Fruit fly (Drosophila melanogaster) whole organism, embryonic: ENCODE results near the gene CG32573.
A peak's percentile ranks its signal among the peaks of the same experiment; 100 is the strongest.

Source experiments
- Atf6 ChIP-seq: fragments of 200-800 bp; sonication (Bioruptor generic); IDR thresholded peaks from 2 replicates; pipeline ENCODE4 v1.3.6; 2022; ENCODE audit warnings: missing biosample characterization, missing genetic modification characterization
- B-H2 ChIP-seq: fragments of 200-800 bp; sonication (Bioruptor generic); optimal IDR thresholded peaks from 2 replicates; lab custom pipeline; 2018; ENCODE audit warnings: missing biosample characterization, mild to moderate bottlenecking, missing genetic modification characterization
- Bdp1 ChIP-seq: fragments of 200-800 bp; sonication (Bioruptor generic); optimal IDR thresholded peaks from 3 replicates; lab custom pipeline; 2016; ENCODE audit warnings: missing biosample characterization, missing genetic modification characterization
- CG10565 ChIP-seq: fragments of 200-800 bp; sonication (Bioruptor generic); optimal IDR thresholded peaks from 3 replicates; lab custom pipeline; 2016; ENCODE audit warnings: missing biosample characterization, mild to moderate bottlenecking, missing genetic modification characterization
- CG13287 ChIP-seq: fragments of 200-800 bp; sonication (Bioruptor generic); IDR thresholded peaks from 2 replicates; pipeline ENCODE4 v1.3.6; 2022; ENCODE audit warnings: missing biosample characterization, missing genetic modification characterization; ENCODE audit not compliant: partially characterized antibody
- CG13894 ChIP-seq: fragments of 200-800 bp; sonication (Bioruptor generic); optimal IDR thresholded peaks from 3 replicates; lab custom pipeline; 2018; ENCODE audit warnings: missing biosample characterization, mild to moderate bottlenecking, missing genetic modification characterization, moderate library complexity
- CG14667 ChIP-seq: fragments of 200-800 bp; sonication (Bioruptor generic); IDR thresholded peaks from 2 replicates; pipeline ENCODE4 v1.3.6; 2022; ENCODE audit warnings: missing biosample characterization, missing genetic modification characterization
- CG1529 ChIP-seq: fragments of 200-800 bp; sonication (Bioruptor generic); optimal IDR thresholded peaks from 3 replicates; lab custom pipeline; 2018; ENCODE audit warnings: missing biosample characterization, missing genetic modification characterization
- CG17385 ChIP-seq: fragments of 200-800 bp; sonication (Bioruptor generic); optimal IDR thresholded peaks from 3 replicates; lab custom pipeline; 2018; ENCODE audit warnings: missing biosample characterization, mild to moderate bottlenecking, missing genetic modification characterization
- CG2199 ChIP-seq: fragments of 200-800 bp; sonication (Bioruptor generic); IDR thresholded peaks from 3 replicates; pipeline ENCODE4 v1.3.6; 2022; ENCODE audit warnings: missing biosample characterization, missing genetic modification characterization
- CG2202 ChIP-seq: fragments of 200-800 bp; sonication (Bioruptor generic); optimal IDR thresholded peaks from 2 replicates; lab custom pipeline; 2018; ENCODE audit warnings: missing biosample characterization, mild to moderate bottlenecking, missing genetic modification characterization
- CG33213 ChIP-seq: fragments of 200-800 bp; sonication (Bioruptor generic); optimal IDR thresholded peaks from 3 replicates; lab custom pipeline; 2016; ENCODE audit warnings: missing biosample characterization, missing genetic modification characterization
- CG34422 ChIP-seq: fragments of 200-800 bp; sonication (Bioruptor generic); IDR thresholded peaks from 3 replicates; pipeline ENCODE4 v1.3.6; 2022; ENCODE audit warnings: missing biosample characterization, missing genetic modification characterization
- CG3726 ChIP-seq: fragments of 200-800 bp; sonication (Bioruptor generic); IDR thresholded peaks from 3 replicates; pipeline ENCODE4, ENCODE4 v1.3.6; 2022; ENCODE audit warnings: missing biosample characterization, missing genetic modification characterization
- CG6254 ChIP-seq: fragments of 200-800 bp; sonication (Bioruptor generic); optimal IDR thresholded peaks from 3 replicates; lab custom pipeline; 2017; ENCODE audit warnings: mild to moderate bottlenecking, missing biosample characterization, missing genetic modification reagents, missing genetic modification characterization
- CG7556 ChIP-seq: fragments of 200-800 bp; sonication (Bioruptor generic); optimal IDR thresholded peaks from 2 replicates; lab custom pipeline; 2017; ENCODE audit warnings: missing biosample characterization, mild to moderate bottlenecking, missing genetic modification characterization
- CG7839 ChIP-seq: fragments of 200-800 bp; sonication (Bioruptor generic); optimal IDR thresholded peaks from 3 replicates; lab custom pipeline; 2018; ENCODE audit warnings: missing biosample characterization, mild to moderate bottlenecking, missing genetic modification characterization, moderate library complexity
- CG7963 ChIP-seq: fragments of 200-800 bp; sonication (Bioruptor generic); IDR thresholded peaks from 3 replicates; pipeline ENCODE4 v1.3.6; 2022; ENCODE audit warnings: missing biosample characterization, missing genetic modification characterization; ENCODE audit not compliant: partially characterized antibody
- CG9215 ChIP-seq: fragments of 200-800 bp; sonication (Bioruptor generic); IDR thresholded peaks from 2 replicates; pipeline ENCODE4 v1.3.6; 2022; ENCODE audit warnings: missing biosample characterization, missing genetic modification characterization
- CG9609 ChIP-seq: fragments of 200-800 bp; sonication (Bioruptor generic); optimal IDR thresholded peaks from 3 replicates; lab custom pipeline; 2016; ENCODE audit warnings: missing biosample characterization, missing genetic modification characterization
- CG9876 ChIP-seq: fragments of 200-800 bp; sonication (Bioruptor generic); optimal IDR thresholded peaks from 2 replicates; lab custom pipeline; 2016; ENCODE audit warnings: missing biosample characterization, missing genetic modification characterization
- CTCF ChIP-seq: fragments of 200-800 bp; sonication (Bioruptor generic); optimal IDR thresholded peaks from 2 replicates; lab custom pipeline; 2017; ENCODE audit warnings: missing biosample characterization, mild to moderate bottlenecking, missing genetic modification characterization, moderate library complexity
- E2f1 ChIP-seq: fragments of 200-800 bp; sonication (Bioruptor generic); IDR thresholded peaks from 2 replicates; pipeline ENCODE4 v1.3.6; 2022; ENCODE audit warnings: missing biosample characterization, missing genetic modification characterization
- Hmr ChIP-seq: fragments of 200-800 bp; sonication (Bioruptor generic); optimal IDR thresholded peaks from 3 replicates; lab custom pipeline; 2017; ENCODE audit warnings: mild to moderate bottlenecking, missing biosample characterization, missing genetic modification reagents, missing genetic modification characterization
- Jarid2 ChIP-seq: fragments of 200-800 bp; sonication (Bioruptor generic); optimal IDR thresholded peaks from 3 replicates; lab custom pipeline; 2017; ENCODE audit warnings: mild to moderate bottlenecking, missing biosample characterization, missing genetic modification reagents, missing genetic modification characterization
- NC2α ChIP-seq: fragments of 200-800 bp; sonication (Bioruptor generic); optimal IDR thresholded peaks from 2 replicates; lab custom pipeline; 2016; ENCODE audit warnings: missing biosample characterization, missing genetic modification characterization
- Nf-YC ChIP-seq: fragments of 200-800 bp; optimal IDR thresholded peaks from 3 replicates; lab custom pipeline; 2019; ENCODE audit warnings: missing biosample characterization, mild to moderate bottlenecking, missing genetic modification characterization, moderate library complexity
- Tbp ChIP-seq: fragments of >200 bp; optimal IDR thresholded peaks from 2 replicates; lab custom pipeline; 2018; ENCODE audit warnings: missing biosample characterization, missing genetic modification characterization
- Xbp1 ChIP-seq: fragments of 200-800 bp; sonication (Bioruptor generic); optimal IDR thresholded peaks from 3 replicates; lab custom pipeline; 2016; ENCODE audit warnings: missing biosample characterization, mild to moderate bottlenecking, missing genetic modification characterization
- ab ChIP-seq: fragments of 200-800 bp; sonication (Bioruptor generic); optimal IDR thresholded peaks from 2 replicates; lab custom pipeline; 2016; ENCODE audit warnings: missing biosample characterization, missing genetic modification characterization
- al ChIP-seq: fragments of 200-800 bp; sonication (Bioruptor generic); IDR thresholded peaks from 2 replicates; pipeline ENCODE4 v1.3.6; 2022; ENCODE audit warnings: missing biosample characterization, missing genetic modification characterization
- bsh ChIP-seq, 2 experiments: fragments of 200-800 bp; sonication (Bioruptor generic); optimal IDR thresholded peaks; 2 replicates each; lab custom pipeline; 2017 to 2018; ENCODE audit warnings: mild to moderate bottlenecking in 2 of 2, missing biosample characterization in 2 of 2, missing genetic modification characterization in 2 of 2, moderate library complexity in 1 of 2
- chm ChIP-seq: fragments of 200-800 bp; sonication (Bioruptor generic); IDR thresholded peaks from 2 replicates; pipeline ENCODE4 v1.3.6; 2022; ENCODE audit warnings: missing biosample characterization, missing genetic modification characterization
- ci ChIP-seq: fragments of 200-800 bp; sonication (Bioruptor generic); IDR thresholded peaks from 3 replicates; pipeline ENCODE4 v1.3.6; 2022; ENCODE audit warnings: missing biosample characterization, missing genetic modification characterization
- ftz-f1 ChIP-seq: fragments of 200-800 bp; sonication (Bioruptor generic); optimal IDR thresholded peaks from 2 replicates; lab custom pipeline; 2016; ENCODE audit warnings: missing biosample characterization, missing genetic modification characterization
- gro ChIP-seq: fragments of 200-800 bp; sonication (Bioruptor generic); optimal IDR thresholded peaks from 2 replicates; lab custom pipeline; 2016; ENCODE audit warnings: missing biosample characterization, missing genetic modification characterization
- hb ChIP-seq: fragments of 200-800 bp; sonication (Bioruptor generic); IDR thresholded peaks from 3 replicates; pipeline ENCODE4 v1.3.6; 2022; ENCODE audit warnings: missing biosample characterization, missing genetic modification characterization; ENCODE audit not compliant: partially characterized antibody
- hth ChIP-seq: fragments of >200 bp; optimal IDR thresholded peaks from 2 replicates; lab custom pipeline; 2017; ENCODE audit warnings: inconsistent platforms
- ind ChIP-seq: fragments of 200-800 bp; sonication (Bioruptor generic); optimal IDR thresholded peaks from 3 replicates; lab custom pipeline; 2016; ENCODE audit warnings: missing biosample characterization, missing genetic modification characterization
- lbe ChIP-seq: fragments of 200-800 bp; sonication (Bioruptor generic); optimal IDR thresholded peaks from 2 replicates; lab custom pipeline; 2016; ENCODE audit warnings: missing biosample characterization, mild to moderate bottlenecking, missing genetic modification characterization
- maf-S ChIP-seq: fragments of 200-800 bp; sonication (Bioruptor generic); optimal IDR thresholded peaks from 2 replicates; lab custom pipeline; 2016; ENCODE audit warnings: missing biosample characterization, missing genetic modification characterization
- mld ChIP-seq: fragments of 200-800 bp; sonication (Bioruptor generic); IDR thresholded peaks from 3 replicates; pipeline ENCODE4 v1.3.6; 2022; ENCODE audit warnings: missing biosample characterization, missing genetic modification characterization; ENCODE audit not compliant: partially characterized antibody
- onecut ChIP-seq: fragments of 200-800 bp; sonication (Bioruptor generic); IDR thresholded peaks from 2 replicates; pipeline ENCODE4 v1.3.6; 2022; ENCODE audit warnings: missing biosample characterization, missing genetic modification characterization
- pzg ChIP-seq: fragments of 200-800 bp; sonication (Bioruptor generic); optimal IDR thresholded peaks from 3 replicates; lab custom pipeline; 2018; ENCODE audit warnings: missing biosample characterization, mild to moderate bottlenecking, missing genetic modification characterization, moderate library complexity
- rib ChIP-seq: fragments of 200-800 bp; sonication (Bioruptor generic); IDR thresholded peaks from 2 replicates; pipeline ENCODE4 v1.3.6; 2022; ENCODE audit warnings: missing biosample characterization, missing genetic modification characterization
- sima ChIP-seq: fragments of 200-800 bp; sonication (Bioruptor generic); optimal IDR thresholded peaks from 2 replicates; lab custom pipeline; 2016; ENCODE audit warnings: missing biosample characterization, missing genetic modification characterization
- tin ChIP-seq: fragments of 200-800 bp; sonication (Bioruptor generic); optimal IDR thresholded peaks from 3 replicates; lab custom pipeline; 2016; ENCODE audit warnings: missing biosample characterization, missing genetic modification characterization
- toy ChIP-seq: fragments of 200-800 bp; sonication (Bioruptor generic); IDR thresholded peaks from 2 replicates; pipeline ENCODE4 v1.3.6; 2022; ENCODE audit warnings: missing biosample characterization, missing genetic modification characterization
- wdn ChIP-seq: fragments of 200-800 bp; sonication (Bioruptor generic); IDR thresholded peaks from 2 replicates; pipeline ENCODE4 v1.3.6; 2022; ENCODE audit warnings: missing biosample characterization, missing genetic modification characterization
- wor ChIP-seq: fragments of 200-800 bp; sonication (Bioruptor generic); IDR thresholded peaks from 2 replicates; pipeline ENCODE4 v1.3.6; 2022; ENCODE audit warnings: missing biosample characterization, missing genetic modification characterization

CG32573 gene

DNA sequence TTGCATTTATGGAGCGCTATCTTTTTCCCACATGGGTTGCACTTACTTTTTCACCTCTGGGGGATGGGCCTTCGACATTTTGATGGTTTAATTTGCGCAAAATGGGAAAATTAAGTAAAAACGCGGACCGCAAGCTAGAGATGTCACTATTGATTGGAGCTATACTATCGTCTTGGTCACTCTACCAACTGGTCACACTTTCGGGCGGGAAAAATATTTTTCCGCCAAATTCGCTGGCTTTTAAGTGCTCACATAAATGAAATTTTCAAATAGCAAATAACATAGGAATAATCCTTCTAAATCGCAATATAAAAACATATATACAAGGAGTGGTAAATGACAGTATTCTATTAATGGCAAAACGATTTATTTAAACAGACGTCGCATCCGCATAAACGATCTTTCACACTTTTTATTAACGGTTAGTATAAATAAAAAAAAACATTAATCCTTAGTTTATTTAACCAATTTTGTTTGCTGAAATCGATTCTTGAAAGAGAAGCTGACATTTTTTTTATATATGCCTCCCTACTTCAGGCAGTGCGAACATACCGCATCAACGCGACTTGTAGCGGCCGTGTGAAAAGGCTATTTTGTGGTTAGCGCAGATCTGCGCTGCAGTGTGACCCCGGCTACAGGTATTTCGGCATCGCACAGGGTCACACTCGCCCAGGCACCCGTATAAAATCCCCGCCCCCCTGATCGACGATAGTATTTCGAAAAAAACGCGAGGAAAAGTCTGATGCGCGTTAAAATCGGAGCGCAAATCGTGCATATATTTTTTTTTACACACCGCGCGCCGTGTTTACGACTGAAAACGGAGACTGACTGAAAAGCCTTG, 10.7 kb upstream of the CG32573 start, which contains the start of the genes SNRPG and mthl1 (continued):
- TF ChIP-seq sima (GFP tag; lab: Kevin White, UChicago) (no peak), CG9609 (peak; percentile 80), CG6254 (no peak), Atf6 (peak; percentile 84), lbe (GFP tag; lab: Kevin White, UChicago) (no peak), wdn (GFP tag; lab: Robert Waterston, UW) (peak; percentile 90), chm (GFP tag; lab: Robert Waterston, UW) (peak; percentile 69), CG7839 (tag; lab: Kevin White, UChicago) (peak; percentile 85), ind (peak; percentile 88), Nf-YC (peak; percentile 46), hb (GFP tag; lab: Robert Waterston, UW) (no peak), CG7556 (GFP tag; lab: Kevin White, UChicago) (peak; percentile 61), CG33213 (GFP tag; lab: Kevin White, UChicago) (peak; percentile 54), CG2202 (tag; lab: Kevin White, UChicago) (no peak), ci (GFP tag; lab: Robert Waterston, UW) (peak; percentile 83), E2f1 (GFP tag; lab: Robert Waterston, UW) (peak; percentile 94), hth (lab: Kevin White, UChicago) (no peak), al (peak; percentile 92), B-H2 (GFP tag; lab: Kevin White, UChicago) (peak; percentile 59), gro (GFP tag; lab: Kevin White, UChicago) (no peak), Jarid2 (GFP tag; lab: Kevin White, UChicago) (peak; percentile 95), NC2α (GFP tag; lab: Kevin White, UChicago) (peak; percentile 52), maf-S (GFP tag; lab: Kevin White, UChicago) (peak; percentile 75), Xbp1 (GFP tag; lab: Kevin White, UChicago) (peak; percentile 88), ab (GFP tag; lab: Kevin White, UChicago) (peak; percentile 55), CG14667 (GFP tag; lab: Robert Waterston, UW) (peak; percentile 94), CG9215 (GFP tag; lab: Robert Waterston, UW) (peak; percentile 91), CG34422 (GFP tag; lab: Robert Waterston, UW) (peak; percentile 96), CG17385 (GFP tag; lab: Kevin White, UChicago) (peak; percentile 64), CG13894 (tag; lab: Kevin White, UChicago) (peak; percentile 63), CG3726 (peak; percentile 91), CG2199 (peak; percentile 72; the same call in 1 of the 3 replicates), Tbp (GFP tag; lab: Kevin White, UChicago) (no peak), CG13287 (GFP tag; lab: Robert Waterston, UW) (peak; percentile 73), CG9876 (peak; percentile 75), onecut (GFP tag; lab: Robert Waterston, UW) (no peak; the same call in 1 of the 2 replicates), Bdp1 (peak; percentile 70), tin (GFP tag; lab: Kevin White, UChicago) (peak; percentile 84), ftz-f1 (no peak), CG1529 (GFP tag; lab: Kevin White, UChicago) (peak; percentile 21), rib (GFP tag; lab: Robert Waterston, UW) (peak; percentile 91), Hmr (GFP tag; lab: Kevin White, UChicago) (peak; percentile 82), pzg (peak; percentile 85), mld (GFP tag; lab: Robert Waterston, UW) (no peak), bsh (GFP tag; optimal IDR thresholded peaks at IDR 0.05; lab: Kevin White, UChicago) (peak in 1 of 2 experiments; percentile 64), CG10565 (GFP tag; lab: Kevin White, UChicago) (no peak), toy (GFP tag; lab: Robert Waterston, UW) (peak; percentile 78), CG7963 (GFP tag; lab: Robert Waterston, UW) (peak; percentile 14; the same call in 1 of the 3 replicates), wor (peak; percentile 86), CTCF (GFP tag; lab: Kevin White, UChicago) (no peak)
